Fruit fly (Drosophila melanogaster) whole organism, embryonic: Measurements from ENCODE around the gene Sf3b6.
A peak's percentile ranks its signal among the peaks of the same experiment; 100 is the strongest.

Experiments
- Ada2b ChIP-seq: fragments of 200-800 bp; sonication (Bioruptor generic); IDR thresholded peaks from 2 replicates; pipeline ENCODE4 v1.3.6; 2022; ENCODE audit warnings: missing biosample characterization, missing genetic modification characterization
- B-H1 ChIP-seq: fragments of 200-800 bp; sonication (Bioruptor generic); IDR thresholded peaks from 3 replicates; pipeline ENCODE4 v1.3.6; 2022; ENCODE audit warnings: missing biosample characterization, missing genetic modification characterization
- Blimp-1 ChIP-seq: fragments of 200-800 bp; sonication (Bioruptor generic); optimal IDR thresholded peaks from 3 replicates; lab custom pipeline; 2018; ENCODE audit warnings: missing biosample characterization, missing genetic modification characterization, mild to moderate bottlenecking, moderate library complexity, missing genetic modification reagents
- CG10209 ChIP-seq: fragments of 200-800 bp; sonication (Bioruptor generic); optimal IDR thresholded peaks from 3 replicates; lab custom pipeline; 2017; ENCODE audit warnings: missing biosample characterization, mild to moderate bottlenecking, missing genetic modification characterization, missing genetic modification reagents
- CG1024 ChIP-seq: fragments of 200-800 bp; sonication (Bioruptor generic); IDR thresholded peaks from 2 replicates; pipeline ENCODE4 v1.3.6; 2022; ENCODE audit warnings: missing biosample characterization, missing genetic modification characterization
- CG10366 ChIP-seq: fragments of 200-800 bp; sonication (Bioruptor generic); IDR thresholded peaks from 2 replicates; pipeline ENCODE4 v1.3.6; 2022; ENCODE audit warnings: missing biosample characterization, missing genetic modification characterization
- CG10462 ChIP-seq: fragments of 200-800 bp; sonication (Bioruptor generic); optimal IDR thresholded peaks from 2 replicates; lab custom pipeline; 2016; ENCODE audit warnings: missing biosample characterization, missing genetic modification characterization
- CG10959 ChIP-seq: fragments of 200-800 bp; sonication (Bioruptor generic); IDR thresholded peaks from 2 replicates; pipeline ENCODE4 v1.3.6; 2022; ENCODE audit warnings: missing biosample characterization, missing genetic modification characterization
- CG11504 ChIP-seq: fragments of 200-800 bp; sonication (Bioruptor generic); optimal IDR thresholded peaks from 3 replicates; lab custom pipeline; 2019; ENCODE audit warnings: missing biosample characterization, mild to moderate bottlenecking, missing genetic modification characterization, moderate library complexity
- CG12659 ChIP-seq: fragments of 200-800 bp; sonication (Bioruptor generic); optimal IDR thresholded peaks from 3 replicates; lab custom pipeline; 2017; ENCODE audit warnings: mild to moderate bottlenecking, missing biosample characterization, missing genetic modification reagents, missing genetic modification characterization
- CG13287 ChIP-seq: fragments of 200-800 bp; sonication (Bioruptor generic); IDR thresholded peaks from 2 replicates; pipeline ENCODE4 v1.3.6; 2022; ENCODE audit warnings: missing biosample characterization, missing genetic modification characterization; ENCODE audit not compliant: partially characterized antibody
- CG1529 ChIP-seq: fragments of 200-800 bp; sonication (Bioruptor generic); optimal IDR thresholded peaks from 3 replicates; lab custom pipeline; 2018; ENCODE audit warnings: missing biosample characterization, missing genetic modification characterization
- CG16779 ChIP-seq: fragments of 200-800 bp; sonication (Bioruptor generic); IDR thresholded peaks from 2 replicates; pipeline ENCODE4 v1.3.6; 2022; ENCODE audit warnings: missing biosample characterization, missing genetic modification characterization
- CG16813 ChIP-seq: fragments of 200-800 bp; sonication (Bioruptor generic); IDR thresholded peaks from 3 replicates; pipeline ENCODE4 v1.3.6; 2022; ENCODE audit warnings: missing biosample characterization, missing genetic modification characterization; ENCODE audit not compliant: partially characterized antibody
- CG16863 ChIP-seq: fragments of 200-800 bp; sonication (Bioruptor generic); optimal IDR thresholded peaks from 3 replicates; lab custom pipeline; 2016; ENCODE audit warnings: missing biosample characterization, missing genetic modification characterization
- CG17328 ChIP-seq: fragments of 200-800 bp; sonication (Bioruptor generic); IDR thresholded peaks from 2 replicates; pipeline ENCODE4 v1.3.6; 2022; ENCODE audit warnings: missing biosample characterization, missing genetic modification characterization
- CG17568 ChIP-seq: fragments of 200-800 bp; sonication (Bioruptor generic); optimal IDR thresholded peaks from 2 replicates; lab custom pipeline; 2018; ENCODE audit warnings: missing biosample characterization, mild to moderate bottlenecking, missing genetic modification characterization, moderate library complexity
- CG2116 ChIP-seq: fragments of 200-800 bp; sonication (Bioruptor generic); optimal IDR thresholded peaks from 3 replicates; lab custom pipeline; 2018; ENCODE audit warnings: missing biosample characterization, mild to moderate bottlenecking, missing genetic modification characterization
- CG3407 ChIP-seq: fragments of 200-800 bp; sonication (Bioruptor generic); optimal IDR thresholded peaks from 2 replicates; lab custom pipeline; 2018; ENCODE audit warnings: missing biosample characterization, mild to moderate bottlenecking, missing genetic modification characterization
- CG43689 ChIP-seq: fragments of 200-800 bp; sonication (Bioruptor generic); IDR thresholded peaks from 2 replicates; pipeline ENCODE4 v1.3.6; 2022; ENCODE audit warnings: missing biosample characterization, missing genetic modification characterization
- CG4424 ChIP-seq: fragments of 200-800 bp; sonication (Bioruptor generic); optimal IDR thresholded peaks from 3 replicates; lab custom pipeline; 2016; ENCODE audit warnings: missing biosample characterization, missing genetic modification characterization
- CG4854 ChIP-seq: fragments of 200-800 bp; sonication (Bioruptor generic); optimal IDR thresholded peaks from 2 replicates; lab custom pipeline; 2016; ENCODE audit warnings: missing biosample characterization, missing genetic modification characterization, inconsistent platforms
- CG6254 ChIP-seq: fragments of 200-800 bp; sonication (Bioruptor generic); optimal IDR thresholded peaks from 3 replicates; lab custom pipeline; 2017; ENCODE audit warnings: mild to moderate bottlenecking, missing biosample characterization, missing genetic modification reagents, missing genetic modification characterization
- CG6272 ChIP-seq: fragments of 200-800 bp; sonication (Bioruptor generic); IDR thresholded peaks from 2 replicates; pipeline ENCODE4 v1.3.6; 2022; ENCODE audit warnings: missing biosample characterization, missing genetic modification characterization
- Dad ChIP-seq: fragments of 200-800 bp; sonication (Bioruptor generic); optimal IDR thresholded peaks from 3 replicates; lab custom pipeline; 2016; ENCODE audit warnings: missing biosample characterization, missing genetic modification characterization
- GATAe ChIP-seq: fragments of 200-800 bp; sonication (Bioruptor generic); conservative IDR thresholded peaks from 2 replicates; pipeline ENCODE4 v1.3.6; 2022; ENCODE audit warnings: missing biosample characterization, missing genetic modification characterization
- H2.0 ChIP-seq: fragments of 200-800 bp; sonication (Bioruptor generic); IDR thresholded peaks from 2 replicates; pipeline ENCODE4 v1.3.6; 2022; ENCODE audit warnings: missing biosample characterization, missing genetic modification characterization
- Hr78 ChIP-seq, 2 experiments: fragments of 200-800 bp in 1 of 2; fragments of >200 bp in 1 of 2; sonication (Bioruptor generic) in 1 of 2; optimal IDR thresholded peaks; 2 replicates each; lab custom pipeline; 2017 to 2019; ENCODE audit warnings: missing biosample characterization in 2 of 2, missing genetic modification characterization in 2 of 2, mild to moderate bottlenecking in 1 of 2, moderate library complexity in 1 of 2
- MESR4 ChIP-seq: fragments of 200-800 bp; sonication (Bioruptor generic); optimal IDR thresholded peaks from 2 replicates; lab custom pipeline; 2018; ENCODE audit warnings: missing biosample characterization, mild to moderate bottlenecking, missing genetic modification characterization, moderate library complexity
- Mrtf ChIP-seq: fragments of 200-800 bp; sonication (Bioruptor generic); IDR thresholded peaks from 3 replicates; pipeline ENCODE4 v1.3.6; 2022; ENCODE audit warnings: missing biosample characterization, missing genetic modification characterization
- Myb ChIP-seq: fragments of 200-800 bp; sonication (Bioruptor generic); optimal IDR thresholded peaks from 2 replicates; lab custom pipeline; 2016; ENCODE audit warnings: missing biosample characterization, missing genetic modification characterization
- Poxn ChIP-seq: fragments of 200-800 bp; sonication (Bioruptor generic); IDR thresholded peaks from 2 replicates; pipeline ENCODE4 v1.3.6; 2022; ENCODE audit warnings: missing biosample characterization, missing genetic modification characterization
- Sox102F ChIP-seq: fragments of 200-800 bp; sonication (Bioruptor generic); optimal IDR thresholded peaks from 2 replicates; lab custom pipeline; 2018; ENCODE audit warnings: missing biosample characterization, mild to moderate bottlenecking, missing genetic modification characterization, moderate library complexity
- Vsx1 ChIP-seq: fragments of 200-800 bp; sonication (Bioruptor generic); optimal IDR thresholded peaks from 2 replicates; lab custom pipeline; 2017; ENCODE audit warnings: missing biosample characterization, mild to moderate bottlenecking, missing genetic modification characterization, missing genetic modification reagents
- ab ChIP-seq: fragments of 200-800 bp; sonication (Bioruptor generic); optimal IDR thresholded peaks from 2 replicates; lab custom pipeline; 2016; ENCODE audit warnings: missing biosample characterization, missing genetic modification characterization
- ap ChIP-seq: fragments of 200-800 bp; sonication (Bioruptor generic); IDR thresholded peaks from 2 replicates; pipeline ENCODE4 v1.3.6; 2022; ENCODE audit warnings: missing biosample characterization, missing genetic modification characterization
- da ChIP-seq: fragments of 200-800 bp; sonication (Bioruptor generic); optimal IDR thresholded peaks from 2 replicates; lab custom pipeline; 2016; ENCODE audit warnings: missing biosample characterization, missing genetic modification characterization
- dmrt99B ChIP-seq: fragments of 200-800 bp; sonication (Bioruptor generic); optimal IDR thresholded peaks from 2 replicates; lab custom pipeline; 2018; ENCODE audit warnings: missing biosample characterization, mild to moderate bottlenecking, missing genetic modification characterization, moderate library complexity
- esg ChIP-seq: fragments of 200-800 bp; sonication (Bioruptor generic); conservative IDR thresholded peaks from 2 replicates; pipeline ENCODE4 v1.3.6; 2022; ENCODE audit warnings: missing biosample characterization, missing genetic modification characterization
- exex ChIP-seq: fragments of 200-800 bp; sonication (Bioruptor generic); optimal IDR thresholded peaks from 4 replicates; lab custom pipeline; 2018; ENCODE audit warnings: missing biosample characterization, mild to moderate bottlenecking, missing genetic modification characterization, moderate library complexity
- fd102C ChIP-seq: fragments of 200-800 bp; sonication (Bioruptor generic); optimal IDR thresholded peaks from 2 replicates; lab custom pipeline; 2018; ENCODE audit warnings: missing biosample characterization, mild to moderate bottlenecking, missing genetic modification characterization, moderate library complexity
- her ChIP-seq: fragments of 200-800 bp; sonication (Bioruptor generic); optimal IDR thresholded peaks from 2 replicates; lab custom pipeline; 2016; ENCODE audit warnings: missing biosample characterization, missing genetic modification characterization
- inv ChIP-seq: fragments of 200-800 bp; sonication (Bioruptor generic); IDR thresholded peaks from 2 replicates; pipeline ENCODE4 v1.3.6; 2022; ENCODE audit warnings: missing biosample characterization, missing genetic modification characterization; ENCODE audit not compliant: partially characterized antibody
- jigr1 ChIP-seq: fragments of 200-800 bp; sonication (Bioruptor generic); IDR thresholded peaks from 3 replicates; pipeline ENCODE4 v1.3.6; 2022; ENCODE audit warnings: missing biosample characterization, missing genetic modification characterization
- lbe ChIP-seq: fragments of 200-800 bp; sonication (Bioruptor generic); optimal IDR thresholded peaks from 2 replicates; lab custom pipeline; 2016; ENCODE audit warnings: missing biosample characterization, mild to moderate bottlenecking, missing genetic modification characterization
- psq ChIP-seq: fragments of 200-800 bp; sonication (Bioruptor generic); optimal IDR thresholded peaks from 2 replicates; lab custom pipeline; 2017; ENCODE audit warnings: missing biosample characterization, missing genetic modification characterization
- pum ChIP-seq: fragments of 200-800 bp; sonication (Bioruptor generic); optimal IDR thresholded peaks from 2 replicates; lab custom pipeline; 2016; ENCODE audit warnings: missing biosample characterization, missing genetic modification characterization
- ro ChIP-seq: fragments of 200-800 bp; sonication (Bioruptor generic); IDR thresholded peaks from 2 replicates; pipeline ENCODE4 v1.3.6; 2022; ENCODE audit warnings: missing biosample characterization, missing genetic modification characterization
- sens ChIP-seq: fragments of 200-800 bp; sonication (Bioruptor generic); peaks from one replicate; lab custom pipeline; 2016; ENCODE audit warnings: missing biosample characterization, missing genetic modification characterization
- sisA ChIP-seq: fragments of 200-800 bp; sonication (Bioruptor generic); IDR thresholded peaks from 2 replicates; pipeline ENCODE4 v1.3.6; 2022; ENCODE audit warnings: missing biosample characterization, missing genetic modification characterization
- so ChIP-seq: fragments of 200-800 bp; sonication (Bioruptor generic); IDR thresholded peaks from 3 replicates; pipeline ENCODE4 v1.3.6; 2022; ENCODE audit warnings: missing biosample characterization, missing genetic modification characterization
- sug ChIP-seq: fragments of 200-800 bp; optimal IDR thresholded peaks from 2 replicates; lab custom pipeline; 2019; ENCODE audit warnings: missing biosample characterization, mild to moderate bottlenecking, missing genetic modification characterization, moderate library complexity
- vfl ChIP-seq: fragments of 200-800 bp; sonication (Bioruptor generic); optimal IDR thresholded peaks from 2 replicates; lab custom pipeline; 2016; ENCODE audit warnings: missing biosample characterization, missing genetic modification characterization

Gene Sf3b6

DNA sequence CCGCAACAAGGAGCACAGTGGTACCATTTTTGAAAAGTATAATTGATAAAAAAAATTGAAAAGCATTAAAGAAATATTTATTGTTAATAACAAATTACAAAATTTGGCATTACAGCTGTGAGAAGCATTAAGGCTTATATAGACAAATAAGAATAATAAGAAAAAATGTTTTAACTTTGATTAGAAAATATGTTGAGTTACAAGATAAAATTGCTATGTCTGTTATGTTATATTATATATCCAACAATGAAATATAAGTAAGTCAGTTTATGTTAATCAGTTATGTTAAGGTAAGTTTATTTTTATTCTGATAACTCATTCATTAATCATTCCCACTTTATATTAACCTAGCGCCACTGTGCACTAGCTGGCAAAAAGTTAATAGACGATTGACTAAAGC is 33.1 kb downstream of the Sf3b6 start (continued):
- TF ChIP-seq esg (GFP tag; lab: Robert Waterston, UW), result no peak
- TF ChIP-seq Myb (GFP tag; lab: Kevin White, UChicago), result no peak
- no peak for TF ChIP-seq sisA (GFP tag; lab: Robert Waterston, UW)
- TF ChIP-seq MESR4, result no peak
- TF ChIP-seq CG4854 (GFP tag; lab: Kevin White, UChicago), result no peak
- no peak for TF ChIP-seq CG17568 (GFP tag; lab: Kevin White, UChicago)
- no peak for TF ChIP-seq Hr78 (GFP tag; optimal IDR thresholded peaks at IDR 0.05; lab: Kevin White, UChicago)
- TF ChIP-seq inv, result no peak
- no peak for TF ChIP-seq H2.0 (GFP tag; lab: Robert Waterston, UW)
- no peak for TF ChIP-seq CG10462 (GFP tag; lab: Kevin White, UChicago)
- no peak for TF ChIP-seq CG2116 (GFP tag; lab: Kevin White, UChicago)
- TF ChIP-seq Ada2b (GFP tag; lab: Robert Waterston, UW), result no peak
- no peak for TF ChIP-seq Mrtf (GFP tag; lab: Robert Waterston, UW)
- TF ChIP-seq CG16779 (GFP tag; lab: Robert Waterston, UW), result no peak
- no peak for TF ChIP-seq Dad (GFP tag; lab: Kevin White, UChicago)
- no peak for TF ChIP-seq pum (GFP tag; lab: Kevin White, UChicago)
- no peak for TF ChIP-seq lbe (GFP tag; lab: Kevin White, UChicago)
- TF ChIP-seq CG43689 (GFP tag; lab: Robert Waterston, UW), result no peak
- TF ChIP-seq CG1024 (GFP tag; lab: Robert Waterston, UW), result no peak
- TF ChIP-seq fd102C, result no peak
- no peak for TF ChIP-seq sug (tag; lab: Kevin White, UChicago)
- no peak for TF ChIP-seq B-H1 (GFP tag; lab: Robert Waterston, UW)
- no peak for TF ChIP-seq jigr1
- TF ChIP-seq Vsx1 (GFP tag; lab: Kevin White, UChicago), result no peak
- TF ChIP-seq CG6254, result no peak
- no peak for TF ChIP-seq ab (GFP tag; lab: Kevin White, UChicago)
- TF ChIP-seq so, result no peak
- TF ChIP-seq ro (GFP tag; lab: Robert Waterston, UW), result no peak
- no peak for TF ChIP-seq da (GFP tag; lab: Kevin White, UChicago)
- no peak for TF ChIP-seq CG6272 (GFP tag; lab: Robert Waterston, UW)
- TF ChIP-seq ap (GFP tag; lab: Robert Waterston, UW), result no peak
- no peak for TF ChIP-seq CG1529 (GFP tag; lab: Kevin White, UChicago)
- no peak for TF ChIP-seq CG11504 (tag; lab: Kevin White, UChicago)
- no peak for TF ChIP-seq CG10959 (GFP tag; lab: Robert Waterston, UW)
- TF ChIP-seq Sox102F, result no peak
- no peak for TF ChIP-seq psq (GFP tag; lab: Kevin White, UChicago)
- TF ChIP-seq CG4424 (GFP tag; lab: Kevin White, UChicago), result peak; percentile 7
- TF ChIP-seq CG10366, result no peak
- no peak for TF ChIP-seq CG12659 (GFP tag; lab: Kevin White, UChicago)
- no peak for TF ChIP-seq CG17328 (GFP tag; lab: Robert Waterston, UW)
- no peak for TF ChIP-seq Poxn (GFP tag; lab: Robert Waterston, UW)
- peak; percentile 36 for TF ChIP-seq dmrt99B
- no peak for TF ChIP-seq CG3407 (GFP tag; lab: Kevin White, UChicago)
- no peak for TF ChIP-seq vfl (GFP tag; lab: Kevin White, UChicago)
- TF ChIP-seq CG16813 (GFP tag; lab: Robert Waterston, UW), result no peak
- TF ChIP-seq CG13287 (GFP tag; lab: Robert Waterston, UW), result no peak
- no peak for TF ChIP-seq exex (tag; lab: Kevin White, UChicago)
- no peak for TF ChIP-seq her (GFP tag; lab: Kevin White, UChicago)
- peak; percentile 40 for TF ChIP-seq Blimp-1 (GFP tag; lab: Kevin White, UChicago)
- no peak for TF ChIP-seq GATAe (GFP tag; lab: Robert Waterston, UW)
- TF ChIP-seq CG10209 (GFP tag; lab: Kevin White, UChicago), result no peak
- no peak for TF ChIP-seq CG16863
- peak; percentile 55 for TF ChIP-seq sens (GFP tag; lab: Kevin White, UChicago)
